Fruit fly (Drosophila melanogaster): ENCODE data around the gene CG14346.
A peak's percentile ranks its signal among the peaks of the same experiment; 100 is the strongest.

DNA sequence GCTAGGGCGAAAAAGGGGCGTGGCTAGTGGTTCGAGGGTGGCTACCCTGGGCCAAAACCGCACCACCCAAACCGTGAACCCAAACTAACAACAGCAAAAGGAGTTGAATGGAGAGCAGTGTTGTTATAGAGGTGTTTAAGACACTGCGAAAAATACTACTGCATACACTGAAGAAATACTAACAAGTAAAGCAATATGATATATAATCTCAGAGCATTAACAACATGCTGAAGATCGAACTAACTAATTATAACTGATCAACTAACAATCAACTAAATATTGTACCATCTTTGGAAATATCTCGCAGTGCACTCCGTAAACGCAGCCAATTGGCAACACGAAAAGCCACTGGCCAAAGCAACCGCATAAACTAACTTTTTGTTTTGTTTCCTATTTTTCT, 25.8 kb downstream of the CG14346 start:
- TF ChIP-seq nmo (GFP tag; optimal IDR thresholded peaks at IDR 0.05) (peak; percentile 17), Hmr (GFP tag; optimal IDR thresholded peaks at IDR 0.05) (no peak), CG18764 (GFP tag; optimal IDR thresholded peaks at IDR 0.05) (no peak), maf-S (GFP tag; optimal IDR thresholded peaks at IDR 0.05) (no peak)

Data from whole organism, embryonic.